Worm (Caenorhabditis elegans) whole organism, L4/young adult: ENCODE measurements around the gene zmp-6.

Experiments used
- W03F9.2 ChIP-seq: fragments of 150-350 bp; optimal IDR thresholded peaks from 2 replicates; lab custom pipeline; 2014; ENCODE audit warnings: missing biosample characterization, missing genetic modification characterization
- dao-5 ChIP-seq: sonication (generic microtip); optimal IDR thresholded peaks from 2 replicates; lab custom pipeline; 2016; ENCODE audit warnings: missing genotype, missing genetic modification characterization, moderate library complexity, missing compliant biosample characterization
- him-1 ChIP-seq: sonication (generic microtip); optimal IDR thresholded peaks from 2 replicates; lab custom pipeline; 2016; ENCODE audit warnings: missing genotype, missing genetic modification reagents, missing genetic modification characterization, missing compliant biosample characterization

- TF ChIP-seq him-1 (tag; lab: Kevin White, UChicago) (no peak), W03F9.2 (tag; lab: Kevin White, UChicago) (no peak), dao-5 (tag; lab: Kevin White, UChicago) (no peak)
Measured at ce11 chrIII:7239416-7239815, 8.2 kb downstream of the zmp-6 start.
